Worm (Caenorhabditis elegans): ENCODE results near the gene inx-5.

DNA sequence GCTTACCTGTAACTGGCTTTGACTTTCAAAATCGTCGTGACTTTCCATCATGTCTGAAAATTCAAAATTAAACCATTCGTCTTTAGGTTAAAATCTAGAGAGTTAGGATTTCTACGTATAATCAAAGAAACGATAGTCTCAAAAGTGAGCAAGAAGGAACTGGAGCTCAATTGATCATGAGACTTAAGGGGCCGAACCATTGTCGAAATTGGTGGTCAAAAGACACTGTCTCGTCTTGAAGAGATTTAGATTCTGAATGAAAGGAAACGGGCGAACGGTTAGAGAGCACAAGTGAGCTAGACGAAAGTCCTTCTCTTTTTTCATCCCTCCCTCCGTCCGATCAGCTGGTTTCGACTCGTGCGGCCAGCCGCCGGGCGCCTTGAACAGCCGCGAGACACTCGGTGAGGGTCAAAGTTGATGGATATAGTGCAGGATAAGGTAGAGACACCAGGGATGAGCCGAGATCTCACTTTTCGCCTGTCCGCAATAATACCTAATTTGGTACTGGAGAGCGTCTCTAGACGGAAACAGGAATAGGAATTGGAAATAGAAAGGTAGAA, 41.0 kb downstream of the inx-5 start, which contains the start of gene M60.7:
- TF ChIP-seq nhr-77 (tag; optimal IDR thresholded peaks at IDR 0.05) (no peak), irx-1 (tag; optimal IDR thresholded peaks at IDR 0.05) (no peak), blmp-1 (tag; optimal IDR thresholded peaks at IDR 0.05) (no peak), nhr-12 (tag; optimal IDR thresholded peaks at IDR 0.05) (no peak), nhr-237 (tag; optimal IDR thresholded peaks at IDR 0.05) (no peak), ceh-82 (tag; optimal IDR thresholded peaks at IDR 0.05) (no peak), egl-27 (tag; optimal IDR thresholded peaks at IDR 0.05) (no peak), unc-62 (GFP tag; optimal IDR thresholded peaks at IDR 0.05) (no peak), ets-5 (GFP tag; IDR thresholded peaks at IDR 0.05) (no peak), lin-13 (GFP tag; optimal IDR thresholded peaks at IDR 0.05) (no peak), fkh-10 (GFP tag; optimal IDR thresholded peaks at IDR 0.05) (no peak), efl-1 (optimal IDR thresholded peaks at IDR 0.05) (no peak), efl-1 (GFP tag; optimal IDR thresholded peaks at IDR 0.05 in 1 of 2) (peak in 1 of 2 experiments; percentile 87)

All from whole organism, L1 larva.